Fruit fly (Drosophila melanogaster) whole organism, embryonic: Measurements from ENCODE around the gene CG2278.
A peak's percentile ranks its signal among the peaks of the same experiment; 100 is the strongest.

Source experiments
- Abd-B ChIP-seq: fragments of 200-800 bp; sonication (Bioruptor generic); optimal IDR thresholded peaks from 2 replicates; lab custom pipeline; 2018; ENCODE audit warnings: missing biosample characterization, mild to moderate bottlenecking, missing genetic modification characterization, moderate library complexity
- Atf6 ChIP-seq: fragments of 200-800 bp; sonication (Bioruptor generic); IDR thresholded peaks from 2 replicates; pipeline ENCODE4 v1.3.6; 2022; ENCODE audit warnings: missing biosample characterization, missing genetic modification characterization
- B-H2 ChIP-seq: fragments of 200-800 bp; sonication (Bioruptor generic); optimal IDR thresholded peaks from 2 replicates; lab custom pipeline; 2018; ENCODE audit warnings: missing biosample characterization, mild to moderate bottlenecking, missing genetic modification characterization
- C15 ChIP-seq: fragments of 200-800 bp; sonication (Bioruptor generic); IDR thresholded peaks from 3 replicates; pipeline ENCODE4 v1.3.6; 2022; ENCODE audit warnings: missing biosample characterization, missing genetic modification characterization
- CG10543 ChIP-seq: fragments of 200-800 bp; sonication (Bioruptor generic); optimal IDR thresholded peaks from 3 replicates; lab custom pipeline; 2017; ENCODE audit warnings: missing biosample characterization, mild to moderate bottlenecking, missing genetic modification characterization, moderate library complexity
- CG10979 ChIP-seq: fragments of 200-800 bp; sonication (Bioruptor generic); optimal IDR thresholded peaks from 2 replicates; lab custom pipeline; 2018; ENCODE audit warnings: missing biosample characterization, mild to moderate bottlenecking, missing genetic modification characterization, moderate library complexity
- CG12071 ChIP-seq: fragments of 200-800 bp; sonication (Bioruptor generic); optimal IDR thresholded peaks from 3 replicates; lab custom pipeline; 2018; ENCODE audit warnings: missing biosample characterization, mild to moderate bottlenecking, missing genetic modification characterization
- CG12659 ChIP-seq: fragments of 200-800 bp; sonication (Bioruptor generic); optimal IDR thresholded peaks from 3 replicates; lab custom pipeline; 2017; ENCODE audit warnings: mild to moderate bottlenecking, missing biosample characterization, missing genetic modification reagents, missing genetic modification characterization
- CG13123 ChIP-seq: fragments of 200-800 bp; sonication (Bioruptor generic); optimal IDR thresholded peaks from 2 replicates; lab custom pipeline; 2016; ENCODE audit warnings: missing biosample characterization, missing genetic modification characterization
- CG17361 ChIP-seq: fragments of 200-800 bp; sonication (Bioruptor generic); IDR thresholded peaks from 3 replicates; pipeline ENCODE4 v1.3.6; 2022; ENCODE audit warnings: missing biosample characterization, missing genetic modification characterization
- CG17802 ChIP-seq: fragments of 200-800 bp; sonication (Bioruptor generic); optimal IDR thresholded peaks from 2 replicates; lab custom pipeline; 2018; ENCODE audit warnings: missing biosample characterization, mild to moderate bottlenecking, missing genetic modification characterization, moderate library complexity
- CG18262 ChIP-seq: fragments of 200-800 bp; optimal IDR thresholded peaks from 3 replicates; lab custom pipeline; 2019; ENCODE audit warnings: missing biosample characterization, mild to moderate bottlenecking, missing genetic modification characterization, moderate library complexity
- CG18599 ChIP-seq: fragments of 200-800 bp; sonication (Bioruptor generic); optimal IDR thresholded peaks from 3 replicates; lab custom pipeline; 2017; ENCODE audit warnings: missing biosample characterization, missing genetic modification characterization, mild to moderate bottlenecking, moderate library complexity, missing genetic modification reagents
- CG2199 ChIP-seq: fragments of 200-800 bp; sonication (Bioruptor generic); IDR thresholded peaks from 3 replicates; pipeline ENCODE4 v1.3.6; 2022; ENCODE audit warnings: missing biosample characterization, missing genetic modification characterization
- CG2875 ChIP-seq: fragments of 200-800 bp; sonication (Bioruptor generic); optimal IDR thresholded peaks from 2 replicates; lab custom pipeline; 2017; ENCODE audit warnings: missing biosample characterization, mild to moderate bottlenecking, missing genetic modification characterization, missing genetic modification reagents
- CG3065 ChIP-seq: fragments of 200-800 bp; sonication (Bioruptor generic); optimal IDR thresholded peaks from 2 replicates; lab custom pipeline; 2016; ENCODE audit warnings: missing biosample characterization, missing genetic modification characterization
- CG32532 ChIP-seq: fragments of 200-800 bp; sonication (Bioruptor generic); IDR thresholded peaks from 2 replicates; pipeline ENCODE4 v1.3.6; 2022; ENCODE audit warnings: missing biosample characterization, missing genetic modification characterization
- CG3726 ChIP-seq: fragments of 200-800 bp; sonication (Bioruptor generic); IDR thresholded peaks from 3 replicates; pipeline ENCODE4, ENCODE4 v1.3.6; 2022; ENCODE audit warnings: missing biosample characterization, missing genetic modification characterization
- Doc2 ChIP-seq: fragments of 200-800 bp; sonication (Bioruptor generic); IDR thresholded peaks from 2 replicates; pipeline ENCODE4 v1.3.6; 2022; ENCODE audit warnings: missing biosample characterization, missing genetic modification characterization
- Drgx ChIP-seq: fragments of 200-800 bp; sonication (Bioruptor generic); IDR thresholded peaks from 2 replicates; pipeline ENCODE4 v1.3.6; 2022; ENCODE audit warnings: missing biosample characterization, missing genetic modification characterization
- HHEX ChIP-seq: fragments of 200-800 bp; sonication (Bioruptor generic); optimal IDR thresholded peaks from 3 replicates; lab custom pipeline; 2017; ENCODE audit warnings: missing biosample characterization, mild to moderate bottlenecking, missing genetic modification characterization, missing genetic modification reagents
- Hsf ChIP-seq: fragments of 200-800 bp; sonication (Bioruptor generic); optimal IDR thresholded peaks from 3 replicates; lab custom pipeline; 2016; ENCODE audit warnings: missing biosample characterization, missing genetic modification characterization
- Mes4 ChIP-seq: fragments of 200-800 bp; sonication (Bioruptor generic); optimal IDR thresholded peaks from 2 replicates; lab custom pipeline; 2016; ENCODE audit warnings: missing biosample characterization, missing genetic modification characterization
- Nf-YA ChIP-seq: fragments of 200-800 bp; sonication (Bioruptor generic); IDR thresholded peaks from 2 replicates; pipeline ENCODE4 v1.3.6; 2022; ENCODE audit warnings: missing biosample characterization, missing genetic modification characterization
- Ptx1 ChIP-seq: fragments of 200-800 bp; sonication (Bioruptor generic); IDR thresholded peaks from 2 replicates; pipeline ENCODE4 v1.3.6; 2022; ENCODE audit warnings: missing biosample characterization, missing genetic modification characterization
- Spps ChIP-seq: fragments of 200-800 bp; sonication (Bioruptor generic); optimal IDR thresholded peaks from 2 replicates; lab custom pipeline; 2018; ENCODE audit warnings: missing biosample characterization, mild to moderate bottlenecking, missing genetic modification characterization
- Stat92E ChIP-seq, 3 experiments: fragments of >200 bp in 2 of 3; fragments of 200-800 bp in 1 of 3; sonication (Bioruptor generic) in 1 of 3; optimal IDR thresholded peaks; 2 replicates each; lab custom pipeline; 2017 to 2019; ENCODE audit warnings: missing biosample characterization in 3 of 3, missing genetic modification characterization in 3 of 3, mild to moderate bottlenecking in 1 of 3, moderate library complexity in 1 of 3
- ac ChIP-seq: fragments of 200-800 bp; sonication (Bioruptor generic); optimal IDR thresholded peaks from 3 replicates; lab custom pipeline; 2017; ENCODE audit warnings: missing biosample characterization, mild to moderate bottlenecking, missing genetic modification characterization
- ato ChIP-seq: fragments of 200-800 bp; sonication (Bioruptor generic); IDR thresholded peaks from 2 replicates; pipeline ENCODE4 v1.3.6; 2022; ENCODE audit warnings: missing biosample characterization, missing genetic modification characterization; ENCODE audit not compliant: partially characterized antibody
- bsh ChIP-seq, 2 experiments: fragments of 200-800 bp; sonication (Bioruptor generic); optimal IDR thresholded peaks; 2 replicates each; lab custom pipeline; 2017 to 2018; ENCODE audit warnings: mild to moderate bottlenecking in 2 of 2, missing biosample characterization in 2 of 2, missing genetic modification characterization in 2 of 2, moderate library complexity in 1 of 2
- cad ChIP-seq: fragments of >200 bp; optimal IDR thresholded peaks from 2 replicates; lab custom pipeline; 2017; ENCODE audit warnings: missing biosample characterization, missing genetic modification characterization
- dati ChIP-seq: fragments of 200-800 bp; sonication (Bioruptor generic); IDR thresholded peaks from 2 replicates; pipeline ENCODE4 v1.3.6; 2022; ENCODE audit warnings: missing biosample characterization, missing genetic modification characterization
- gem ChIP-seq: fragments of 200-800 bp; sonication (Bioruptor generic); optimal IDR thresholded peaks from 2 replicates; lab custom pipeline; 2019; ENCODE audit warnings: missing biosample characterization, mild to moderate bottlenecking, missing genetic modification characterization, moderate library complexity
- inv ChIP-seq: fragments of 200-800 bp; sonication (Bioruptor generic); IDR thresholded peaks from 2 replicates; pipeline ENCODE4 v1.3.6; 2022; ENCODE audit warnings: missing biosample characterization, missing genetic modification characterization; ENCODE audit not compliant: partially characterized antibody
- lab ChIP-seq: fragments of 200-800 bp; sonication (Bioruptor generic); optimal IDR thresholded peaks from 3 replicates; lab custom pipeline; 2017; ENCODE audit warnings: missing biosample characterization, missing genetic modification characterization, mild to moderate bottlenecking, moderate library complexity, missing genetic modification reagents
- lbe ChIP-seq: fragments of 200-800 bp; sonication (Bioruptor generic); optimal IDR thresholded peaks from 2 replicates; lab custom pipeline; 2016; ENCODE audit warnings: missing biosample characterization, mild to moderate bottlenecking, missing genetic modification characterization
- nau ChIP-seq: fragments of 200-800 bp; sonication (Bioruptor generic); optimal IDR thresholded peaks from 3 replicates; lab custom pipeline; 2017; ENCODE audit warnings: missing biosample characterization, mild to moderate bottlenecking, missing genetic modification characterization, missing genetic modification reagents
- nom ChIP-seq: fragments of 200-800 bp; sonication (Bioruptor generic); optimal IDR thresholded peaks from 2 replicates; lab custom pipeline; 2017; ENCODE audit warnings: missing biosample characterization, missing genetic modification characterization, mild to moderate bottlenecking, moderate library complexity, missing genetic modification reagents
- otp ChIP-seq: fragments of 200-800 bp; sonication (Bioruptor generic); IDR thresholded peaks from 3 replicates; pipeline ENCODE4, ENCODE4 v1.3.6; 2022; ENCODE audit warnings: missing biosample characterization, missing genetic modification characterization
- prd ChIP-seq, 3 experiments: fragments of >200 bp in 2 of 3; fragments of 200-800 bp in 1 of 3; sonication (Bioruptor generic) in 1 of 3; optimal IDR thresholded peaks in 2 of 3; IDR thresholded peaks in 1 of 3; 2 replicates in 2 of 3; 3 replicates in 1 of 3; pipeline versions ENCODE4 v1.3.6 to Lab custom; 2017 to 2022; ENCODE audit warnings: missing biosample characterization in 1 of 3, missing genetic modification characterization in 1 of 3
- scrt ChIP-seq: fragments of 200-800 bp; sonication (Bioruptor generic); optimal IDR thresholded peaks from 2 replicates; lab custom pipeline; 2018; ENCODE audit warnings: missing biosample characterization, mild to moderate bottlenecking, missing genetic modification characterization, moderate library complexity
- shn ChIP-seq: fragments of 200-800 bp; sonication (Bioruptor generic); optimal IDR thresholded peaks from 3 replicates; lab custom pipeline; 2016; ENCODE audit warnings: missing biosample characterization, missing genetic modification characterization
- sima ChIP-seq: fragments of 200-800 bp; sonication (Bioruptor generic); optimal IDR thresholded peaks from 2 replicates; lab custom pipeline; 2016; ENCODE audit warnings: missing biosample characterization, missing genetic modification characterization
- slbo ChIP-seq: fragments of 200-800 bp; sonication (Bioruptor generic); IDR thresholded peaks from 2 replicates; pipeline ENCODE4 v1.3.6; 2022; ENCODE audit warnings: missing biosample characterization, missing genetic modification characterization
- trem ChIP-seq: fragments of 200-800 bp; optimal IDR thresholded peaks from 3 replicates; lab custom pipeline; 2019; ENCODE audit warnings: missing biosample characterization, mild to moderate bottlenecking, missing genetic modification characterization, moderate library complexity
- tx ChIP-seq: fragments of 200-800 bp; sonication (Bioruptor generic); optimal IDR thresholded peaks from 2 replicates; lab custom pipeline; 2016; ENCODE audit warnings: missing biosample characterization, missing genetic modification characterization
- yki ChIP-seq: fragments of >200 bp; optimal IDR thresholded peaks from 3 replicates; lab custom pipeline; 2018
- z ChIP-seq: fragments of 200-800 bp; sonication (Bioruptor generic); IDR thresholded peaks from 3 replicates; pipeline ENCODE4 v1.3.6; 2022; ENCODE audit warnings: missing biosample characterization, missing genetic modification characterization
- zen ChIP-seq: fragments of 200-800 bp; sonication (Bioruptor generic); optimal IDR thresholded peaks from 3 replicates; lab custom pipeline; 2018; ENCODE audit warnings: missing biosample characterization, mild to moderate bottlenecking, missing genetic modification characterization, moderate library complexity

CG2278 gene

dm6 chrX:8141353-8142066, 28.6 kb downstream of the CG2278 start (continued):
- TF ChIP-seq CG10543 (GFP tag; lab: Kevin White, UChicago) (peak; percentile 87), CG3726 (GFP tag; lab: Robert Waterston, UW) (no peak), yki (no peak), HHEX (no peak), CG17802 (tag; lab: Kevin White, UChicago) (no peak), CG2199 (GFP tag; lab: Robert Waterston, UW) (no peak), ac (GFP tag; lab: Kevin White, UChicago) (no peak), inv (no peak), CG18599 (GFP tag; lab: Kevin White, UChicago) (peak; percentile 44), bsh (GFP tag; optimal IDR thresholded peaks at IDR 0.05; lab: Kevin White, UChicago) (peak in 1 of 2 experiments; percentile 4), trem (tag; lab: Kevin White, UChicago) (no peak), zen (tag; lab: Kevin White, UChicago) (no peak), Abd-B (GFP tag; lab: Kevin White, UChicago) (no peak), CG17361 (GFP tag; lab: Robert Waterston, UW) (peak; percentile 31; the same call in 1 of the 3 replicates), Spps (tag; lab: Kevin White, UChicago) (no peak), nau (GFP tag; lab: Kevin White, UChicago) (no peak), dati (GFP tag; lab: Robert Waterston, UW) (no peak), Ptx1 (no peak), CG12071 (no peak), Atf6 (GFP tag; lab: Robert Waterston, UW) (0 out of 2 replicates have a peak, but pooled peaks have one; percentile 8), Drgx (GFP tag; lab: Robert Waterston, UW) (peak; percentile 42; the same call in 1 of the 2 replicates), scrt (GFP tag; lab: Kevin White, UChicago) (peak; percentile 40), C15 (GFP tag; lab: Robert Waterston, UW) (no peak), Nf-YA (no peak), CG13123 (GFP tag; lab: Kevin White, UChicago) (no peak), otp (GFP tag; lab: Robert Waterston, UW) (no peak), Mes4 (no peak), Stat92E (GFP tag; optimal IDR thresholded peaks at IDR 0.05; lab: Kevin White, UChicago) (no peak), z (GFP tag; lab: Robert Waterston, UW) (no peak), lbe (GFP tag; lab: Kevin White, UChicago) (no peak), tx (GFP tag; lab: Kevin White, UChicago) (no peak), sima (GFP tag; lab: Kevin White, UChicago) (no peak), cad (GFP tag; lab: Kevin White, UChicago) (no peak), CG18262 (tag; lab: Kevin White, UChicago) (no peak), lab (peak; percentile 60), B-H2 (GFP tag; lab: Kevin White, UChicago) (no peak), shn (peak; percentile 18), gem (tag; lab: Kevin White, UChicago) (peak; percentile 46), Hsf (GFP tag; lab: Kevin White, UChicago) (peak; percentile 27), CG10979 (peak; percentile 3), CG12659 (no peak), nom (GFP tag; lab: Kevin White, UChicago) (peak; percentile 43), ato (no peak), Doc2 (GFP tag; lab: Robert Waterston, UW) (no peak), slbo (GFP tag; lab: Robert Waterston, UW) (peak; percentile 41; the same call in 1 of the 2 replicates), CG2875 (GFP tag; lab: Kevin White, UChicago) (no peak), CG32532 (GFP tag; lab: Robert Waterston, UW) (peak; percentile 25), prd (optimal IDR thresholded peaks at IDR 0.05; lab: Kevin White, UChicago) (no peak), prd (GFP tag; IDR thresholded peaks at IDR 0.05; lab: Robert Waterston, UW) (peak; percentile 44; the same call in 1 of the 3 replicates), CG3065 (GFP tag; lab: Kevin White, UChicago) (no peak)
